Fruit fly (Drosophila melanogaster): ENCODE measurements around the gene CG33673.

Gene CG33673

dm6 chr2L:1954541-1954940, 8.0 kb upstream of the CG33673 start:
- TF ChIP-seq salr (GFP tag; optimal IDR thresholded peaks at IDR 0.05), result no peak
- no peak for TF ChIP-seq CG8632 (GFP tag; optimal IDR thresholded peaks at IDR 0.05)
- no peak for TF ChIP-seq CG10631 (GFP tag; optimal IDR thresholded peaks at IDR 0.05)
- no peak for TF ChIP-seq CG11294 (GFP tag; IDR thresholded peaks at IDR 0.05)
- TF ChIP-seq CG3032 (tag; optimal IDR thresholded peaks at IDR 0.05), result no peak
- TF ChIP-seq CG32006 (GFP tag; optimal IDR thresholded peaks at IDR 0.05), result no peak
- TF ChIP-seq lz (GFP tag; optimal IDR thresholded peaks at IDR 0.05), result no peak
- TF ChIP-seq ss (GFP tag; optimal IDR thresholded peaks at IDR 0.05), result no peak
- no peak for TF ChIP-seq Sox14 (GFP tag; optimal IDR thresholded peaks at IDR 0.05)
- TF ChIP-seq acj6 (GFP tag; optimal IDR thresholded peaks at IDR 0.05), result no peak
- TF ChIP-seq cyc (GFP tag; optimal IDR thresholded peaks at IDR 0.05), result no peak

DNA sequence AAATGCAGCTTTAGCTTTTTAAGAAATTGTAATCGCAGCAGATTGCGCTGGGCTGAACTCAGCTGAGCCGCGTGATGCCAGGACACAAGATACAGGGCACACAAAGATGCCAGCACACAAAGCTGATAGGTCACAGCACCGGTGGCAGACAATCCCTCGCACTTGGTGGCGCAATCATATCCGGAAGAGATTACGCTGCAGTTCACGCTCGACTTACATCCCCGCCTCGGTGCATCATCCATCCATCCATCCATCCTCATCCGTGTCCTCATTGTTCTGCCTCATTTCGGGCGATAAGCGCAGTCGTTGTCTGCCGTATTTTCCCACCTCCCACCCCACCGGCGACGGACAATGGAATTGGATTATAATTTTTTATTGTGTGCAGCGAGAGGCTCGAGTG, 1.4 kb upstream of the CG33673 start:
- TF ChIP-seq svp (GFP tag) (peak; percentile 93), lz (GFP tag; optimal IDR thresholded peaks at IDR 0.05) (no peak)

DNA sequence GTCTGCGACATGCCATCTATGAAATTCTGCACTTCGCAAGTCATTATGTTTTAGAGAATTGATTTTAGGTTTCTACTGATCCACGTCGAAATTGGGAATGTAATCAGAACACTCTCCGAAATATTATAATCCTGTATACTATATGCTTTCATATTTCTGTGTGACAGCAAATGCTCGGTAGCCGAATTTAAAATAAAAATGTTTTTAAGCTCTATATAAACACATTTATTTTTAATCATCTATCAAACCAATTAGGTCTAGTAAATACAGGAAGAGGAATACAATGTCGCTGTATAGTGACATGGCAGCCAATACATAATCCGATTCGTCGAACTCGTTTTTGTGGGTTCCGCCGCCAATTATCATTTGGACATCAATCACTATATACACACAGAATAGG, 919 bp downstream of the CG33673 start, which contains the start of gene CG15357:
TSS of gene CG15357 (minus strand) at position 101 of the 400 bp plus-strand sequence.
- TF ChIP-seq svp (GFP tag) (no peak), eg (GFP tag; IDR thresholded peaks at IDR 0.05) (no peak), fd59A (GFP tag; optimal IDR thresholded peaks at IDR 0.05) (no peak), ss (GFP tag; optimal IDR thresholded peaks at IDR 0.05) (no peak), achi (GFP tag; optimal IDR thresholded peaks at IDR 0.05) (no peak)

DNA sequence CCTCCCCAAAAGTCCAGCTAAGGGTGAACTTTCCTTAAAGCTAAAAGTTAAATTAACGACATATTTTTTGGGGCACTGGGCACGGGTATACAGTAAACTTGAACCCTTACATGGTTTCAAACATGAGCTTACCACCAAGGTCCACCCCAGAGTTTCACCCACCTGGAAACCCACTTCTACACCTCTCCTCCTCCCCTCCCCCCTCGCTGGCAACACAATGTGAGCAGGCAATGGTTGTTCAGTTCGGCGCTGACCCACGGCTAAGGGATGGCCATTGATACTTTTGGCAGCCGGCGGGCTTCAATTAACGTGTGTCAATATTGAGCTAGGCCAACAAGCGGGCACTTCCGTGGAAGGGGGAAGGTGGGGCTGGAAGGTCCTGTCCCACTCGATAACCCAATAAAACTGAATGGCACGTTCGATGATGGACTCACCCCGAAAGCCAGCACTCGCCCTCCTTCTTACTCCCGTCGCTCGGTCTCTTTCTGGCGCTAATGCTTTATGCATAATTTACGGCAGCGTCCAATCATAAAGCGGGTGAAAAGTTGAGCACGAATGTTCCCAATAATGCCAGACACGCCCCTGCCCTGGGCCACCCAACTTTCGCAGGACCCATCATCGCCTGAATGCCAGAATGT, 1.9 kb downstream of the CG33673 start:
- TF ChIP-seq svp (GFP tag) (peak; percentile 51), lz (GFP tag; optimal IDR thresholded peaks at IDR 0.05) (no peak)

dm6 chr2L:1938004-1938403, 8.5 kb downstream of the CG33673 start:
- TF ChIP-seq svp (GFP tag) (no peak), Ets21C (GFP tag; optimal IDR thresholded peaks at IDR 0.05) (no peak), lz (GFP tag; optimal IDR thresholded peaks at IDR 0.05) (no peak), Lpt (GFP tag; optimal IDR thresholded peaks at IDR 0.05) (no peak)

dm6 chr2L:1930565-1931201, 15.8 kb downstream of the CG33673 start:
- TF ChIP-seq Sox14 (GFP tag; optimal IDR thresholded peaks at IDR 0.05) (no peak), svp (GFP tag) (peak; percentile 47), dsx (GFP tag; optimal IDR thresholded peaks at IDR 0.05; ENCODE audit: poor library complexity, severe bottlenecking) (peak; percentile 94), fd85E (GFP tag; optimal IDR thresholded peaks at IDR 0.05) (no peak)

dm6 chr2L:1927406-1927805, 19.1 kb downstream of the CG33673 start:
- TF ChIP-seq Hr4 (GFP tag; optimal IDR thresholded peaks at IDR 0.05), result no peak
- no peak for TF ChIP-seq spab (GFP tag; optimal IDR thresholded peaks at IDR 0.05)
- TF ChIP-seq dac (GFP tag; optimal IDR thresholded peaks at IDR 0.05), result no peak
- TF ChIP-seq achi (GFP tag; optimal IDR thresholded peaks at IDR 0.05), result no peak
- TF ChIP-seq Ets96B (tag; optimal IDR thresholded peaks at IDR 0.05), result no peak
- TF ChIP-seq Gug (GFP tag; IDR thresholded peaks at IDR 0.05), result no peak
- TF ChIP-seq CG31627 (GFP tag; optimal IDR thresholded peaks at IDR 0.05), result no peak
- no peak for TF ChIP-seq Sox15 (GFP tag; optimal IDR thresholded peaks at IDR 0.05)
- TF ChIP-seq svp (GFP tag), result no peak
- no peak for TF ChIP-seq Eip78C (GFP tag)

All from whole organism, prepupa.